Worm (Caenorhabditis elegans) whole organism, dauer: ENCODE data around the gene unc-71.

Source experiments
- unc-62 ChIP-seq: sonication (generic microtip); optimal IDR thresholded peaks from 2 replicates; lab custom pipeline; 2017; ENCODE audit warnings: missing biosample characterization, missing genetic modification reagents, missing genetic modification characterization

The unc-71 gene

ce11 chrIII:12891580-12891979 is at the start of gene unc-71, which contains the start of gene Y37D8A.29:
TSS of gene unc-71 (minus strand) at chrIII:12891738.
TSS of gene Y37D8A.29 (minus strand) at chrIII:12891680.
- no peak for TF ChIP-seq unc-62

- TF ChIP-seq unc-62: no peak
Measured at ce11 chrIII:12934417-12934816, 42.9 kb upstream of the unc-71 start, which contains the start of gene epg-3. TSS of gene epg-3 (plus strand) at chrIII:12934717.

- TF ChIP-seq unc-62: no peak
Measured at ce11 chrIII:12932776-12933175, 41.2 kb upstream of the unc-71 start.

- TF ChIP-seq unc-62: no peak
Measured at ce11 chrIII:12931786-12932427, 40.4 kb upstream of the unc-71 start, which contains the start of gene rbm-7. TSS of gene rbm-7 (minus strand) at chrIII:12931867.

ce11 chrIII:12931108-12931507 is 39.6 kb upstream of the unc-71 start:
- TF ChIP-seq unc-62: no peak

ce11 chrIII:12929573-12929972 is 38.0 kb upstream of the unc-71 start, which contains the start of gene Y37D8A.19:
TSS of gene Y37D8A.19 (plus strand) at chrIII:12929873.
- TF ChIP-seq unc-62: no peak

- no peak for TF ChIP-seq unc-62
Measured at ce11 chrIII:12925947-12926607, 34.5 kb upstream of the unc-71 start, which contains the start of the genes npp-25 and mrps-10. TSS of gene npp-25 (minus strand) at chrIII:12925997. TSS of gene mrps-10 (plus strand) at chrIII:12926557.

- TF ChIP-seq unc-62: no peak
Measured at ce11 chrIII:12920810-12921209, 29.3 kb upstream of the unc-71 start.

ce11 chrIII:12919882-12920281 is 28.3 kb upstream of the unc-71 start:
- TF ChIP-seq unc-62: no peak

ce11 chrIII:12918575-12918974 is 27.0 kb upstream of the unc-71 start, which contains the start of gene Y37D8A.16:
TSS of gene Y37D8A.16 (minus strand) at chrIII:12918675.
- TF ChIP-seq unc-62: no peak

ce11 chrIII:12917852-12918251 is 26.3 kb upstream of the unc-71 start:
- TF ChIP-seq unc-62: no peak

- TF ChIP-seq unc-62: no peak
Measured at ce11 chrIII:12916459-12916858, 24.9 kb upstream of the unc-71 start.

ce11 chrIII:12910365-12910764 is 18.8 kb upstream of the unc-71 start, which contains the start of gene flp-14:
TSS of gene flp-14 (plus strand) at chrIII:12910510.
- no peak for TF ChIP-seq unc-62

ce11 chrIII:12907218-12907617 is 15.7 kb upstream of the unc-71 start:
- TF ChIP-seq unc-62: no peak

- no peak for TF ChIP-seq unc-62
Measured at ce11 chrIII:12906611-12907037, 15.1 kb upstream of the unc-71 start.

ce11 chrIII:12904987-12905541 is 13.5 kb upstream of the unc-71 start, which contains the start of gene cox-5A:
TSS of gene cox-5A (plus strand) at chrIII:12905491.
- no peak for TF ChIP-seq unc-62

- no peak for TF ChIP-seq unc-62
Measured at ce11 chrIII:12904052-12904451, 12.5 kb upstream of the unc-71 start.
